Fruit fly (Drosophila melanogaster): ENCODE results near the gene Ctr9.
A peak's percentile ranks its signal among the peaks of the same experiment; 100 is the strongest.

The Ctr9 gene

dm6 chr3L:1313039-1313766, 6.2 kb downstream of the Ctr9 start, which contains the start of the genes sturkopf and Herc4 (continued):
- TF ChIP-seq spab (GFP tag; optimal IDR thresholded peaks at IDR 0.05), result peak; percentile 21
- TF ChIP-seq fd85E (GFP tag; optimal IDR thresholded peaks at IDR 0.05), result no peak
- TF ChIP-seq ss (GFP tag; optimal IDR thresholded peaks at IDR 0.05), result peak; percentile 40 to 75
- peak; percentile 85 for TF ChIP-seq CG6792 (GFP tag; optimal IDR thresholded peaks at IDR 0.05)
- peak; percentile 64 for TF ChIP-seq Lpt (GFP tag; optimal IDR thresholded peaks at IDR 0.05)
- no peak for TF ChIP-seq CG4318 (GFP tag; optimal IDR thresholded peaks at IDR 0.05)
- peak; percentile 38 for TF ChIP-seq CG1621 (tag; optimal IDR thresholded peaks at IDR 0.05)
- TF ChIP-seq Hr39 (GFP tag; optimal IDR thresholded peaks at IDR 0.05), result peak; percentile 83
- peak; percentile 76 for TF ChIP-seq Sox15 (GFP tag; optimal IDR thresholded peaks at IDR 0.05)
- TF ChIP-seq Eip93F (GFP tag; optimal IDR thresholded peaks at IDR 0.05), result no peak
- TF ChIP-seq acj6 (GFP tag; optimal IDR thresholded peaks at IDR 0.05), result peak; percentile 82
- TF ChIP-seq CG6854 (GFP tag; optimal IDR thresholded peaks at IDR 0.05), result peak; percentile 45
- TF ChIP-seq CG11762 (GFP tag; optimal IDR thresholded peaks at IDR 0.05; ENCODE audit: insufficient read depth), result peak; percentile 57
- TF ChIP-seq Blimp-1 (GFP tag; optimal IDR thresholded peaks at IDR 0.05), result peak; percentile 45
- TF ChIP-seq CG6276 (GFP tag; optimal IDR thresholded peaks at IDR 0.05), result no peak
- TF ChIP-seq Hr38 (GFP tag; optimal IDR thresholded peaks at IDR 0.05), result no peak

dm6 chr3L:1318241-1318640, 11.2 kb downstream of the Ctr9 start, which contains the start of gene Myo61F:
Myo61F (plus strand) TSS chr3L:1318480.
- no peak for TF ChIP-seq CG31627 (GFP tag; optimal IDR thresholded peaks at IDR 0.05)
- no peak for TF ChIP-seq Sox14 (GFP tag; optimal IDR thresholded peaks at IDR 0.05)
- no peak for TF ChIP-seq CG7368 (GFP tag; optimal IDR thresholded peaks at IDR 0.05)
- TF ChIP-seq vri (GFP tag; optimal IDR thresholded peaks at IDR 0.05), result peak; percentile 79
- peak; percentile 74 for TF ChIP-seq svp (GFP tag)
- peak; percentile 60; the same call in 2 of the 3 replicates for TF ChIP-seq CG6163 (GFP tag; IDR thresholded peaks at IDR 0.05)
- peak; percentile 30 for TF ChIP-seq CG6854 (GFP tag; optimal IDR thresholded peaks at IDR 0.05)
- TF ChIP-seq eg (GFP tag; IDR thresholded peaks at IDR 0.05), result 0 out of 3 replicates have a peak, but pooled peaks have one; percentile 15
- TF ChIP-seq Eip78C (GFP tag), result peak; percentile 36
- no peak for TF ChIP-seq CG10669 (GFP tag; optimal IDR thresholded peaks at IDR 0.05)
- peak; percentile 37 for TF ChIP-seq dsx (GFP tag; optimal IDR thresholded peaks at IDR 0.05; ENCODE audit: poor library complexity, severe bottlenecking)

dm6 chr3L:1319097-1319725, 12.2 kb downstream of the Ctr9 start:
- peak; percentile 98 for TF ChIP-seq CG6854 (GFP tag; optimal IDR thresholded peaks at IDR 0.05)
- TF ChIP-seq CG1621 (tag; optimal IDR thresholded peaks at IDR 0.05), result peak; percentile 84
- TF ChIP-seq OdsH (GFP tag; optimal IDR thresholded peaks at IDR 0.05), result peak; percentile 96
- TF ChIP-seq Sox14 (GFP tag; optimal IDR thresholded peaks at IDR 0.05), result peak; percentile 98
- TF ChIP-seq spab (GFP tag; optimal IDR thresholded peaks at IDR 0.05), result peak; percentile 83
- peak; percentile 90 for TF ChIP-seq CG8632 (GFP tag; optimal IDR thresholded peaks at IDR 0.05)
- peak; percentile 91 for TF ChIP-seq CG6276 (GFP tag; optimal IDR thresholded peaks at IDR 0.05)
- peak; percentile 82 for TF ChIP-seq CG11294 (GFP tag; IDR thresholded peaks at IDR 0.05)
- TF ChIP-seq CG4318 (GFP tag; optimal IDR thresholded peaks at IDR 0.05), result peak; percentile 94
- TF ChIP-seq eg (GFP tag; IDR thresholded peaks at IDR 0.05), result peak; percentile 92
- peak; percentile 98 for TF ChIP-seq CG31627 (GFP tag; optimal IDR thresholded peaks at IDR 0.05)
- peak; percentile 12 for TF ChIP-seq Hr38 (GFP tag; optimal IDR thresholded peaks at IDR 0.05)
- no peak for TF ChIP-seq fkh (GFP tag; optimal IDR thresholded peaks at IDR 0.05)
- peak; percentile 95 for TF ChIP-seq Ets21C (GFP tag; optimal IDR thresholded peaks at IDR 0.05)
- peak; percentile 81 for TF ChIP-seq CG3032 (tag; optimal IDR thresholded peaks at IDR 0.05)
- peak; percentile 98 for TF ChIP-seq vri (GFP tag; optimal IDR thresholded peaks at IDR 0.05)
- peak; percentile 64 for TF ChIP-seq dsx (GFP tag; optimal IDR thresholded peaks at IDR 0.05; ENCODE audit: poor library complexity, severe bottlenecking)
- peak; percentile 89 for TF ChIP-seq Blimp-1 (GFP tag; optimal IDR thresholded peaks at IDR 0.05)
- peak; percentile 96 for TF ChIP-seq achi (GFP tag; optimal IDR thresholded peaks at IDR 0.05)
- TF ChIP-seq CG8119 (GFP tag; IDR thresholded peaks at IDR 0.05), result peak; percentile 96
- peak; percentile 98 for TF ChIP-seq cyc (GFP tag; optimal IDR thresholded peaks at IDR 0.05)
- peak; percentile 90 for TF ChIP-seq dac (GFP tag; optimal IDR thresholded peaks at IDR 0.05)
- TF ChIP-seq CG3919 (GFP tag; optimal IDR thresholded peaks at IDR 0.05), result peak; percentile 97
- peak; percentile 87 for TF ChIP-seq fd85E (GFP tag; optimal IDR thresholded peaks at IDR 0.05)
- peak; percentile 97 for TF ChIP-seq Smox (GFP tag; optimal IDR thresholded peaks at IDR 0.05)
- TF ChIP-seq CG34406 (GFP tag; optimal IDR thresholded peaks at IDR 0.05), result peak; percentile 94
- TF ChIP-seq CG32006 (GFP tag; optimal IDR thresholded peaks at IDR 0.05), result peak; percentile 97
- TF ChIP-seq svp (GFP tag), result peak; percentile 99
- peak; percentile 98 for TF ChIP-seq Hr39 (GFP tag; optimal IDR thresholded peaks at IDR 0.05)
- TF ChIP-seq fd59A (GFP tag; optimal IDR thresholded peaks at IDR 0.05), result peak; percentile 86
- peak; percentile 97 for TF ChIP-seq CG6163 (GFP tag; IDR thresholded peaks at IDR 0.05)
- TF ChIP-seq Met (GFP tag; optimal IDR thresholded peaks at IDR 0.05), result peak; percentile 99
- TF ChIP-seq CG10669 (GFP tag; optimal IDR thresholded peaks at IDR 0.05), result peak; percentile 83
